Worm (Caenorhabditis elegans) whole organism, L3 larva: ENCODE data around the gene K11H3.5.

ENCODE experiments used
- R02D3.7 ChIP-seq: fragments of 150-350 bp; optimal IDR thresholded peaks from 2 replicates; lab custom pipeline; 2014; ENCODE audit warnings: missing biosample characterization, missing genetic modification characterization
- ZK546.5 ChIP-seq: sonication (generic microtip); optimal IDR thresholded peaks from 2 replicates; lab custom pipeline; 2017; ENCODE audit warnings: missing biosample characterization, missing genetic modification characterization
- aly-2 ChIP-seq: fragments of 150-350 bp; optimal IDR thresholded peaks from 2 replicates; lab custom pipeline; 2014; ENCODE audit warnings: missing biosample characterization, missing genetic modification characterization
- ama-1 ChIP-seq: fragments of 150-350 bp; optimal IDR thresholded peaks from 2 replicates; lab custom pipeline; 2018
- ceh-16 ChIP-seq: sonication (generic microtip); optimal IDR thresholded peaks from 2 replicates; lab custom pipeline; 2017; ENCODE audit warnings: missing biosample characterization, missing genetic modification characterization
- ceh-28 ChIP-seq: fragments of 150-350 bp; optimal IDR thresholded peaks from 2 replicates; lab custom pipeline; 2014; ENCODE audit warnings: missing biosample characterization, missing genetic modification reagents, missing genetic modification characterization
- ceh-82 ChIP-seq: fragments of 150-350 bp; optimal IDR thresholded peaks from 2 replicates; lab custom pipeline; 2014; ENCODE audit warnings: missing biosample characterization, missing genetic modification characterization
- ceh-9 ChIP-seq: sonication (generic microtip); optimal IDR thresholded peaks from 2 replicates; lab custom pipeline; 2018; ENCODE audit warnings: missing biosample characterization, missing genetic modification characterization
- egl-5 ChIP-seq: fragments of 150-350 bp; optimal IDR thresholded peaks from 2 replicates; lab custom pipeline; 2017; ENCODE audit warnings: missing biosample characterization, missing genetic modification reagents, missing genetic modification characterization, inconsistent platforms
- elt-1 ChIP-seq: fragments of 150-350 bp; optimal IDR thresholded peaks from 2 replicates; lab custom pipeline; 2014; ENCODE audit warnings: missing biosample characterization, missing genetic modification characterization
- elt-2 ChIP-seq: sonication (generic microtip); optimal IDR thresholded peaks from 2 replicates; lab custom pipeline; 2016; ENCODE audit warnings: missing genetic modification reagents, mild to moderate bottlenecking, missing genetic modification characterization, missing compliant biosample characterization
- elt-3 ChIP-seq, 3 experiments: fragments of 150-350 bp in 1 of 3; sonication (generic microtip) in 2 of 3; optimal IDR thresholded peaks; 2 replicates in 2 of 3; 4 replicates in 1 of 3; lab custom pipeline; 2014 to 2017; ENCODE audit warnings: missing biosample characterization in 3 of 3, missing genetic modification characterization in 3 of 3
- fkh-2 ChIP-seq: fragments of 150-350 bp; optimal IDR thresholded peaks from 2 replicates; lab custom pipeline; 2014; ENCODE audit warnings: missing biosample characterization, missing genetic modification reagents, missing genetic modification characterization
- fos-1 ChIP-seq: fragments of 150-350 bp; optimal IDR thresholded peaks from 2 replicates; lab custom pipeline; 2014; ENCODE audit warnings: missing biosample characterization, missing genetic modification characterization
- hmg-11 ChIP-seq: sonication (generic microtip); optimal IDR thresholded peaks from 2 replicates; lab custom pipeline; 2016; ENCODE audit warnings: missing genetic modification characterization, missing compliant biosample characterization
- lin-15B ChIP-seq: fragments of 150-350 bp; optimal IDR thresholded peaks from 2 replicates; lab custom pipeline; 2014; ENCODE audit warnings: missing biosample characterization, missing genetic modification characterization
- lin-39 ChIP-seq: fragments of 150-350 bp; optimal IDR thresholded peaks from 2 replicates; lab custom pipeline; 2018; ENCODE audit warnings: missing biosample characterization, missing genetic modification reagents, missing genetic modification characterization
- mdl-1 ChIP-seq: fragments of 150-350 bp; optimal IDR thresholded peaks from 2 replicates; lab custom pipeline; 2014; ENCODE audit warnings: missing biosample characterization, missing genetic modification characterization
- mml-1 ChIP-seq: fragments of 150-350 bp; sonication (generic microtip); optimal IDR thresholded peaks from 3 replicates; lab custom pipeline; 2014; ENCODE audit warnings: missing biosample characterization, missing genetic modification characterization
- nfya-1 ChIP-seq: sonication (generic microtip); optimal IDR thresholded peaks from 2 replicates; lab custom pipeline; 2017; ENCODE audit warnings: missing genetic modification characterization, mild to moderate bottlenecking, missing compliant biosample characterization, antibody characterized with exemption, moderate library complexity; ENCODE audit not compliant: insufficient read depth
- nhr-12 ChIP-seq: fragments of 150-350 bp; optimal IDR thresholded peaks from 2 replicates; lab custom pipeline; 2014; ENCODE audit warnings: missing biosample characterization, missing genetic modification characterization
- nhr-237 ChIP-seq: fragments of 150-350 bp; optimal IDR thresholded peaks from 2 replicates; lab custom pipeline; 2014; ENCODE audit warnings: missing biosample characterization, missing genetic modification characterization
- nhr-25 ChIP-seq: sonication (generic microtip); optimal IDR thresholded peaks from 2 replicates; lab custom pipeline; 2017; ENCODE audit warnings: missing biosample characterization, missing genetic modification characterization
- nhr-28 ChIP-seq: fragments of 150-350 bp; optimal IDR thresholded peaks from 2 replicates; lab custom pipeline; 2014; ENCODE audit warnings: missing biosample characterization, missing genetic modification characterization
- nhr-43 ChIP-seq: sonication (generic microtip); optimal IDR thresholded peaks from 2 replicates; lab custom pipeline; 2016; ENCODE audit warnings: mild to moderate bottlenecking, missing genetic modification characterization, missing compliant biosample characterization; ENCODE audit not compliant: poor library complexity, severe bottlenecking
- nhr-77 ChIP-seq: fragments of 150-350 bp; optimal IDR thresholded peaks from 2 replicates; lab custom pipeline; 2014; ENCODE audit warnings: missing biosample characterization, missing genetic modification characterization
- pha-4 ChIP-seq: fragments of 150-350 bp; optimal IDR thresholded peaks from 2 replicates; lab custom pipeline; 2014; ENCODE audit warnings: missing biosample characterization, missing genetic modification reagents, missing genetic modification characterization
- pqm-1 ChIP-seq: fragments of 150-350 bp; optimal IDR thresholded peaks from 2 replicates; lab custom pipeline; 2017; ENCODE audit warnings: missing biosample characterization, missing genetic modification characterization, inconsistent platforms
- sea-2 ChIP-seq: fragments of 150-350 bp; sonication (generic microtip); optimal IDR thresholded peaks from 4 replicates; lab custom pipeline; 2014; ENCODE audit warnings: missing biosample characterization, missing genetic modification reagents, missing genetic modification characterization
- skn-1 ChIP-seq: fragments of 150-350 bp; optimal IDR thresholded peaks from 2 replicates; lab custom pipeline; 2014; ENCODE audit warnings: missing biosample characterization, missing genetic modification characterization
- tbx-2 ChIP-seq: sonication (generic microtip); optimal IDR thresholded peaks from 2 replicates; lab custom pipeline; 2016; ENCODE audit warnings: mild to moderate bottlenecking, missing genetic modification characterization, missing compliant biosample characterization
- zag-1 ChIP-seq: fragments of 150-350 bp; optimal IDR thresholded peaks from 2 replicates; lab custom pipeline; 2014; ENCODE audit warnings: missing biosample characterization, missing genetic modification characterization
- ztf-11 ChIP-seq: fragments of 150-350 bp; optimal IDR thresholded peaks from 2 replicates; lab custom pipeline; 2014; ENCODE audit warnings: missing biosample characterization, missing genetic modification characterization
- ztf-4 ChIP-seq: fragments of 150-350 bp; optimal IDR thresholded peaks from 2 replicates; lab custom pipeline; 2014; ENCODE audit warnings: missing biosample characterization, missing genetic modification characterization

Gene K11H3.5

DNA sequence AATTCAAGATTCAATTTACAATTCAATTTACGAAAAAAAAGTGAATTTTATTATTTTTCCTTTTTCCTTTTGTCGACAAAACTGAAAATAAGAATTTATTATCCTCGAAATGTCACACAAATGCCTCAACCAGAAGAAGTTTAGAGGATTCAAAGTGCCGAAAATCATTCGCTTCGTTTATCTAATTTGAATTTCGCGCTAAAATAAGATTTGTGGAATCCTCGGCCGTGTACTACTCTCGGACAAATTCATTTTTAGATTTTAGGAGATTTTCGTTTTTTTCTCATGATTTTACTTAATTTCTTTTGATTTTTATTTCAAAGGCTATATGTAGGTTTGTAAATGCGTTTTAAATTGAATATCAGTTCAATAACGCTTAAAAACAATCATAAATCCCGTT is 5.0 kb downstream of the K11H3.5 start:
- no peak for TF ChIP-seq zag-1 (tag; lab: Kevin White, UChicago)
- no peak for TF ChIP-seq ztf-4
- no peak for TF ChIP-seq nhr-43 (tag; lab: Kevin White, UChicago)
- no peak for TF ChIP-seq elt-3 (tag; optimal IDR thresholded peaks at IDR 0.05; lab: Kevin White, UChicago)
- TF ChIP-seq mdl-1 (tag; lab: Kevin White, UChicago), result no peak
- TF ChIP-seq elt-2 (tag; lab: Kevin White, UChicago), result no peak
- no peak for TF ChIP-seq sea-2 (GFP tag; lab: Kevin White, UChicago)
- TF ChIP-seq nfya-1 (tag; lab: Kevin White, UChicago), result no peak
- TF ChIP-seq hmg-11, result no peak
- TF ChIP-seq fkh-2 (tag; lab: Kevin White, UChicago), result no peak

DNA sequence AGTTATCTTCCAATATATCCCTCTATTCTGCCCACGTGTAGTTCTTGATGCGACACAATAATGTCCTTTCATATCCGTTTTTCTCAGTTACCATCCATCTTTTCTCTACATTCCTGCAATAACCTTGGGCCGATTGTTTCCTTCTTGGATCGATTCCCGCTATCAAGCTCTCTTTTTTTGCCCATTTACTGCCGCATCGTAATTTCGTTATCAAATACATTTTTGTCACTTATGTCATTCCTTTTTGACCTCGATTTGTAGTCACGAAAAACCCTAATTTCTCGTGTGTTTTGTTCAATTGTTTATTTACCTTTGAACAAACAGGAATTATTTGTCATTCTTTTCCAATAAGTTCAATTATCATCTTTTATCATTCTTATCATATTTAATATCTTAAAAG is 6.4 kb downstream of the K11H3.5 start:
- TF ChIP-seq elt-3 (tag; optimal IDR thresholded peaks at IDR 0.05; lab: Kevin White, UChicago), result peak in 2 of 3 experiments; percentile 9 to 57
- no peak for TF ChIP-seq elt-1 (tag; lab: Kevin White, UChicago)
- peak; percentile 67 for TF ChIP-seq skn-1
- peak; percentile 77 for TF ChIP-seq elt-2 (tag; lab: Kevin White, UChicago)
- no peak for TF ChIP-seq lin-15B (tag; lab: Kevin White, UChicago)
- peak; percentile 75 for TF ChIP-seq pha-4 (tag; lab: Kevin White, UChicago)
- peak; percentile 59 for TF ChIP-seq ceh-28 (tag; lab: Kevin White, UChicago)
- no peak for TF ChIP-seq tbx-2
- TF ChIP-seq nhr-12 (tag; lab: Kevin White, UChicago), result no peak
- TF ChIP-seq hmg-11, result no peak
- no peak for TF ChIP-seq zag-1 (tag; lab: Kevin White, UChicago)
- TF ChIP-seq nhr-237 (tag; lab: Kevin White, UChicago), result no peak
- peak; percentile 82 for TF ChIP-seq pqm-1 (tag; lab: Kevin White, UChicago)
- no peak for TF ChIP-seq ceh-9 (tag; lab: Kevin White, UChicago)

DNA sequence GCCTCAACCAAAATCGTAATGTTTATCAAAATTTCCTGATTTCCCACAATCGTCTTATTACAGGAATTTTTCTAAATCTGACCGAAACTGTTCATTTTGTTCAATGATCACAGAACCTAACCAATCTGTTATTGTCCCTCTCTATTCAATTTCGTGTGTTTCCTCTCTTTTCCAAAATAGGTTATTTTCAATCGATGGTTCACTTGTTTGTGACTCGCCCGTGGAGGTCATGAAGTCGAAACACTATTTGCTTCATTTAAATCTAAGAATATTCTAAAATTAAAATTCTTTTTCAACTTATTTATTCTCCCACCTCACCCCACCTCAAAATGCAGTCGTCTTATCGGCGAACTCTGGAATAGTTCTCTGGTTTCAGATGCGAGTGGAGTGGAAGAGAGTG is 7.3 kb downstream of the K11H3.5 start:
- no peak for TF ChIP-seq ama-1
- TF ChIP-seq pqm-1 (tag; lab: Kevin White, UChicago), result peak; percentile 49
- TF ChIP-seq elt-2 (tag; lab: Kevin White, UChicago), result peak; percentile 21
- no peak for TF ChIP-seq nhr-25 (tag; lab: Kevin White, UChicago)

DNA sequence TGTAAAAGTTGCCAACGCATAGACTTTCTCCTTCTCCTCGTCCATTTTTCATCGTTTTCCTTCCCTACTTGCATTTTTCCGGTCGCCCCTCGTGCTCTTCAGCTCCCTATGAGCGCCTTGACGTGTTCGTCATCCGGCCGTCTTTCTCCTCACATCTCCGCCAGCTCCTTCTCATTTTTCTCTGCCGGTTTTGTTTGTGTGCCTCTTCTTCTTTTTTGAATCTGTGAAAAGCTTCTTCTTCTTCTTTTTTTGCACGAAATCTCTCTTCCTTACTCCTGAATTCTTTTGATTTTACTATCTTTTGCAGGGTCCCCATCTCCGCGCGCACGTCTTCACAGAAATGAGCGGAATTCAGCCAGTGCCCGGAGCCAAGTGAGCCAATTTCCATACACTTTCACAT is 8.0 kb downstream of the K11H3.5 start, which contains the start of gene K11H3.3:
K11H3.3 (plus strand) TSS at position 308 of the 400 bp plus-strand sequence.
- TF ChIP-seq lin-39 (tag; lab: Kevin White, UChicago) (peak; percentile 49), hmg-11 (no peak)

DNA sequence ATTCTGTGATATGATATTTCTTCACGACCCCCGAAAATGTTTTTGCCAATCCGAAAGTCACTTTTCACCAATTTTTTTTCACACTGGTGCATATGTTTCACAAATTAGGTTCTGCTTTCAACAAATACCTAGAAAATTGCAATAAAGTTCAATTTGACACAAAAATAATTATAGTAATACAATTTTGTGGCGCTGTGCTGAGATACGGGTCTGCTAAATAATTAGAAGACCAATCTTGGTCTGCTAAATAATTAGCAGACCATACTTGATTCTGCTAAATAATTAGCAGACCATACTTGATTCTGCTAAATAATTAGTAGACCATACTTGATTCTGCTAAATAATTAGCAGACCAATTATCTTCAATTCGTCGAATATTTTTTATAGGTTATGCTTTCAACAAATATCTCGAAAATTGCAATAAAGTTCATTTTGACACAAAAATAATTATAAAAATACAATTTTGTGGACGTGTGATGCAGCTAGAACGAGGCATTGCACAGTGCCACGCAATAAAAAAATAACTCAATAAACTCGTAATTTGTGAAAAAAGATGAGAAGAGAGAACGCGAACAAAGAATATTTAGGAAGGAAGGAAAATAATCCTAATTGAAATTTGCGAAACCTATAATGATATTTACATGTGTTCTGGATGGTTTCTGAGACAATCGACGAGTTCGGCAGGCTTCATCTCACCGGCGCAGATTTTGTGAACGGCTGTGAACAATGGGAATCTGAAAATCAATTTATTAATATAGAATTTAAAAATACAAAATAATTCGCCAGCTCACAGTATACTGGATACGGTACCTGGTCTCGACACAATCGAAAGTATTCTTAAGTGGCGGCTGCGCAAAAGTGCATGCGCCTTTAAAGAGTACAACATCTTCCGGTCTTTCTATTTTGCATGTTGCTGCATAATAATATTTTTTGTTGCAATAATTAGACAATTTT is 10.4 kb downstream of the K11H3.5 start:
- TF ChIP-seq ceh-16 (tag; lab: Kevin White, UChicago), result no peak
- TF ChIP-seq elt-3 (tag; optimal IDR thresholded peaks at IDR 0.05; lab: Kevin White, UChicago), result no peak
- no peak for TF ChIP-seq egl-5
- TF ChIP-seq mml-1 (tag; lab: Kevin White, UChicago), result no peak
- TF ChIP-seq nhr-237 (tag; lab: Kevin White, UChicago), result no peak
- no peak for TF ChIP-seq nfya-1 (tag; lab: Kevin White, UChicago)
- TF ChIP-seq nhr-77 (tag; lab: Kevin White, UChicago), result no peak
- no peak for TF ChIP-seq nhr-28 (tag; lab: Kevin White, UChicago)
- TF ChIP-seq elt-2 (tag; lab: Kevin White, UChicago), result peak; percentile 15
- peak; percentile 7 for TF ChIP-seq ama-1

DNA sequence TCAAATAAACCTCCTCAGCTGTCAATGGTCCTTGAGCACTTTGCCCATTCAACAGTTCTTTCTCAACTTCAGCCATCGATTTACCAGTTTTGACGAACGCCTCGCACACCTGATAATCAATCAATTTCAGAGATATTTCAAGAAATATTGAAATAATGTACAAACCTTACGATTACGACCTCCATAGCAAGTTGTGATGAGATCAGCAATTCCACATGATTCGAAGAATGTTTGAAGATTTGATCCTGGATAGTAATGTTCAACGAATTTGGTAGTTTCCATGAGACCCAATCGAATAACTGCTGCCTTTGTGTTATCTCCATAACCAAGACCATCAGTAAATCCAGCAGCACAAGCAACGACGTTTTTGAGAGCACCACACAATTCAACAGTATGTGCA is 11.4 kb downstream of the K11H3.5 start:
- no peak for TF ChIP-seq nhr-28 (tag; lab: Kevin White, UChicago)
- TF ChIP-seq skn-1, result no peak
- no peak for TF ChIP-seq mml-1 (tag; lab: Kevin White, UChicago)
- no peak for TF ChIP-seq aly-2 (tag; lab: Kevin White, UChicago)
- no peak for TF ChIP-seq ztf-11 (tag; lab: Kevin White, UChicago)
- TF ChIP-seq ceh-82 (tag; lab: Kevin White, UChicago), result no peak
- no peak for TF ChIP-seq tbx-2
- no peak for TF ChIP-seq ama-1
- TF ChIP-seq fos-1 (tag; lab: Kevin White, UChicago), result no peak
- no peak for TF ChIP-seq ZK546.5 (tag; lab: Kevin White, UChicago)
- TF ChIP-seq nfya-1 (tag; lab: Kevin White, UChicago), result no peak
- TF ChIP-seq R02D3.7 (tag; lab: Kevin White, UChicago), result no peak
- TF ChIP-seq hmg-11, result no peak
